Fruit fly (Drosophila melanogaster): Measurements from ENCODE around the gene Lnk.

Lnk gene

dm6 chr3R:25919912-25920311 lies 31.6 kb downstream of the Lnk start:
- no peak for TF ChIP-seq CG12768 (GFP tag; optimal IDR thresholded peaks at IDR 0.05)
- TF ChIP-seq Clk (GFP tag; optimal IDR thresholded peaks at IDR 0.05) = no peak
- no peak for TF ChIP-seq CG7101 (tag; optimal IDR thresholded peaks at IDR 0.05)
- no peak for TF ChIP-seq toe (GFP tag; optimal IDR thresholded peaks at IDR 0.05)
- TF ChIP-seq cnc (optimal IDR thresholded peaks at IDR 0.05) = no peak
- TF ChIP-seq ovo (GFP tag; optimal IDR thresholded peaks at IDR 0.05) = no peak
- TF ChIP-seq CG1620 (GFP tag; optimal IDR thresholded peaks at IDR 0.05) = no peak

DNA sequence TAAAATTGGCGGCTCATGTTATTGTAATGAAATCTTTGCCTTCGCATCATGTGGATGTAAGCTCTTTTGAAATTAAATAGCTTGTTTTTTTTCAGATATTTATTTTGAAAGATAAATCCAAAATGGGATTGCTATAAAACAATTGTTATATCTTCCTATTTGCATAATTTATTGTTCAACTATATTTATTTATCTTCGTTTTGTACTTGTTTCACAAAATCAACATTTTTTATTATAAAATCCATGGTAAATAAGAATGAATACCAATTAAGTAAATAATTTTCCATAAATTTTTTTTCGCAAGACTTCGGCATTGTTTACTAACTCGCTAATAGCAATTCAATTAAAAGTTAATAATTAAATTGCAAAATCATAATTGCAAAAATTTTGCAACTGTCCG lies 34.2 kb downstream of the Lnk start, which contains the start of gene CG14546:
TSS of gene CG14546 (minus strand) at position 101 of the 400 bp plus-strand sequence.
- TF ChIP-seq CG12768 (GFP tag; optimal IDR thresholded peaks at IDR 0.05) (no peak), Mnt (GFP tag; optimal IDR thresholded peaks at IDR 0.05) (no peak), CG1620 (GFP tag; optimal IDR thresholded peaks at IDR 0.05) (no peak), cnc (optimal IDR thresholded peaks at IDR 0.05) (no peak), Clk (GFP tag; optimal IDR thresholded peaks at IDR 0.05) (no peak), pad (GFP tag; optimal IDR thresholded peaks at IDR 0.05) (no peak), cic (GFP tag; optimal IDR thresholded peaks at IDR 0.05) (no peak), Hr96 (GFP tag; optimal IDR thresholded peaks at IDR 0.05) (no peak), CG7101 (tag; optimal IDR thresholded peaks at IDR 0.05) (no peak), toe (GFP tag; optimal IDR thresholded peaks at IDR 0.05) (no peak), Crg-1 (GFP tag; optimal IDR thresholded peaks at IDR 0.05) (no peak), CG7045 (GFP tag; optimal IDR thresholded peaks at IDR 0.05) (no peak), CG11617 (GFP tag; optimal IDR thresholded peaks at IDR 0.05) (no peak), CG5204 (GFP tag; optimal IDR thresholded peaks at IDR 0.05) (no peak), ovo (GFP tag; optimal IDR thresholded peaks at IDR 0.05) (no peak), bab1 (GFP tag; optimal IDR thresholded peaks at IDR 0.05) (no peak), kay (GFP tag; ENCODE audit: borderline replicate concordance) (no peak), CG33017 (tag; optimal IDR thresholded peaks at IDR 0.05) (no peak)

DNA sequence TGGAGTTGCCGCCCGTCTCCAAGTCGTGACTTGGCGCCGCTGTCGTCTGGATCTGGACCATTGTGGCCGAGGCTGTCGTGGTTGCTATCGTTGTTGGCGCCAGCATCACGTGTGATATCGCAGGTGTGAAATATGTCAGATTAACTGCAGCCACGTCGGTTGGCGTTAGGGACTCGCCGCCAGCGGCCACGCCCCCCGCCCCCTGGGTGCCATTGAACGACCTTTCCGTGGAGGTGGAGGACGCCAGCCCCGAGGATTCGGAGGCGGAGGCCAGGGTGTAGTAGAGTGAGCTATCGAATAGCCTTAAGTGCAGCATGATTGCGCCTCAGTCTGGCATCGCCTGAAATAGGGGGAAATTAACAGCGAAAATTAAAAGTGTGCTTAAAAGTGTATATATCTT lies 53.0 kb downstream of the Lnk start:
- TF ChIP-seq CG12768 (GFP tag; optimal IDR thresholded peaks at IDR 0.05) = no peak
- TF ChIP-seq CG11617 (GFP tag; optimal IDR thresholded peaks at IDR 0.05) = no peak
- no peak for TF ChIP-seq CG7101 (tag; optimal IDR thresholded peaks at IDR 0.05)
- TF ChIP-seq Hr96 (GFP tag; optimal IDR thresholded peaks at IDR 0.05) = no peak
- TF ChIP-seq cnc (optimal IDR thresholded peaks at IDR 0.05) = no peak
- no peak for TF ChIP-seq kay (GFP tag; ENCODE audit: borderline replicate concordance)
- no peak for TF ChIP-seq CG1620 (GFP tag; optimal IDR thresholded peaks at IDR 0.05)
- no peak for TF ChIP-seq bab1 (GFP tag; optimal IDR thresholded peaks at IDR 0.05)
- TF ChIP-seq CG33017 (tag; optimal IDR thresholded peaks at IDR 0.05) = no peak
- no peak for TF ChIP-seq Clk (GFP tag; optimal IDR thresholded peaks at IDR 0.05)
- TF ChIP-seq toe (GFP tag; optimal IDR thresholded peaks at IDR 0.05) = no peak
